Fruit fly (Drosophila melanogaster): Measurements from ENCODE around the gene CG33290.
A peak's percentile ranks its signal among the peaks of the same experiment; 100 is the strongest.

The CG33290 gene

DNA sequence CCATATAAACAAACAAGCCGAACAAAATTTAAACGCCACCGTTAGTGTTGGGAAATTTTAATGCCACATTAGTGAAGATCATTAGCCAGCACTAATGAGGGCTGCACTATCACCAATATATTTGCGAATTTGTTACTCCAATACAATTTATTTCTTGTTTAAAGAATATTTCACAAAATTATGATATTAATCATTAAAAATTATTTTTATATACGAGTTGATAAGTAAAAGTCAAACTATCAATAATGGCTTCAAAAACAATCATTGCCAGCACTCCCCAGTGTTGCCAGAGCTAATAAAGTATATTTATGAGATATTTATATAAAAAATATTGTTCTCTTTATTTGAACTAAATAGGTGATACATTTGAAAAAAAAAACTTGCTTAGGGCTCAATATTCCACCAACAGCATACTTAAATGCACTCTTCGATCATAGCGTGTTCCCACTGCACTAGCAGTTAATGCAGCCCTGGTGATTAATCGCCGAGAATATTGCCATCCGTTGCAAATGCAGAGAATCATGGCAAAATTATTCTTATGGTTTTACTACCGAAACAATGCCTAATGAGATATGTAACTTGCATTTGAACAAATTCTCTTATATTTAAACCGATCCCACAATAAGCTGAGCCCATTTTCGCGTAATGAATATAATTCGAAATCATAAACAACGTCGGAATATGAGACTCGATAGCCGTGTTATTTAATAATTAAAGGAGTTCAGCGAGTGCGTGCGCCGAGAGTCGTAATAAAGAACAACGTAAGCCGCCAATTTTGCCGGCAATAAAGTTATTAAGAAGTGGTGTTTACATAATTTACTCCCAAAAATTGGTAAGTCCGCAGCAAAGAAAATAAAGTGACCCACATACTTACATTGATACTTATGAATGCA, 26.1 kb upstream of the CG33290 start, which contains the start of the genes SAK and Cdk12 (continued):
- TF ChIP-seq CG7786 (GFP tag; optimal IDR thresholded peaks at IDR 0.05): peak; percentile 65
- peak; percentile 86 for TF ChIP-seq Med (GFP tag)
- peak; percentile 67; the same call in 2 of the 3 replicates for TF ChIP-seq jigr1 (GFP tag; IDR thresholded peaks at IDR 0.05)
- TF ChIP-seq CG17186 (GFP tag; optimal IDR thresholded peaks at IDR 0.05): no peak
- no peak for TF ChIP-seq emc (GFP tag; optimal IDR thresholded peaks at IDR 0.05)
- peak; percentile 63 for TF ChIP-seq psq (GFP tag; optimal IDR thresholded peaks at IDR 0.05)
- TF ChIP-seq HmgD (GFP tag; optimal IDR thresholded peaks at IDR 0.05): no peak
- 0 out of 2 replicates have a peak, but pooled peaks have one; percentile 30 for TF ChIP-seq bowl (GFP tag; IDR thresholded peaks at IDR 0.05)
- TF ChIP-seq gt (GFP tag; IDR thresholded peaks at IDR 0.05): peak; percentile 44
- peak; percentile 55 for TF ChIP-seq shn (GFP tag; optimal IDR thresholded peaks at IDR 0.05)
- TF ChIP-seq en (GFP tag; optimal IDR thresholded peaks at IDR 0.05): no peak
- peak; percentile 87 for TF ChIP-seq CG7556 (GFP tag; optimal IDR thresholded peaks at IDR 0.05)
- TF ChIP-seq CG4730 (GFP tag; IDR thresholded peaks at IDR 0.05): no peak; the same call in 1 of the 2 replicates
- TF ChIP-seq danr (GFP tag; IDR thresholded peaks at IDR 0.05): peak; percentile 77
- peak; percentile 79 for TF ChIP-seq Fer1 (GFP tag; optimal IDR thresholded peaks at IDR 0.05)
- TF ChIP-seq CG4360 (GFP tag; IDR thresholded peaks at IDR 0.05): 0 out of 2 replicates have a peak, but pooled peaks have one; percentile 43
- peak; percentile 85 for TF ChIP-seq CG15696 (tag; optimal IDR thresholded peaks at IDR 0.05)
- peak; percentile 50 for TF ChIP-seq mirr (GFP tag; optimal IDR thresholded peaks at IDR 0.05)
- peak; percentile 55 for TF ChIP-seq schlank (tag; optimal IDR thresholded peaks at IDR 0.05)
- peak; percentile 1 for TF ChIP-seq btn (GFP tag; optimal IDR thresholded peaks at IDR 0.05)
- TF ChIP-seq Atf6 (GFP tag; IDR thresholded peaks at IDR 0.05): peak; percentile 84
- TF ChIP-seq CG14441 (GFP tag; IDR thresholded peaks at IDR 0.05): peak; percentile 77
- TF ChIP-seq CG1647 (GFP tag; optimal IDR thresholded peaks at IDR 0.05): peak; percentile 30
- TF ChIP-seq CG7357 (GFP tag; IDR thresholded peaks at IDR 0.05): peak; percentile 97
- TF ChIP-seq Rx (GFP tag; IDR thresholded peaks at IDR 0.05): peak; percentile 80
- TF ChIP-seq CG3726 (GFP tag; IDR thresholded peaks at IDR 0.05): peak; percentile 73; the same call in 2 of the 3 replicates
- no peak for TF ChIP-seq br (optimal IDR thresholded peaks at IDR 0.05)
- TF ChIP-seq CG4404 (GFP tag; IDR thresholded peaks at IDR 0.05): peak; percentile 75
- no peak; the same call in 1 of the 2 replicates for TF ChIP-seq Gsc (GFP tag; IDR thresholded peaks at IDR 0.05)
- peak; percentile 64 for TF ChIP-seq seq (GFP tag; IDR thresholded peaks at IDR 0.05)
- peak; percentile 54 for TF ChIP-seq CG5245 (GFP tag; optimal IDR thresholded peaks at IDR 0.05)
- TF ChIP-seq Lpt (GFP tag; optimal IDR thresholded peaks at IDR 0.05): no peak
- peak; percentile 74; the same call in 2 of the 3 replicates for TF ChIP-seq CG11093 (GFP tag; IDR thresholded peaks at IDR 0.05)
- TF ChIP-seq CG30403 (GFP tag; optimal IDR thresholded peaks at IDR 0.05): peak; percentile 92
- peak; percentile 80 for TF ChIP-seq CG14667 (GFP tag; IDR thresholded peaks at IDR 0.05)
- no peak for TF ChIP-seq her (GFP tag; optimal IDR thresholded peaks at IDR 0.05)
- TF ChIP-seq CG33557 (GFP tag; optimal IDR thresholded peaks at IDR 0.05): peak; percentile 85
- TF ChIP-seq Usf (GFP tag; optimal IDR thresholded peaks at IDR 0.05): peak; percentile 78
- no peak for TF ChIP-seq hbn (GFP tag; IDR thresholded peaks at IDR 0.05; ENCODE audit: partially characterized antibody)
- TF ChIP-seq CG18764 (GFP tag; optimal IDR thresholded peaks at IDR 0.05): peak; percentile 69
- TF ChIP-seq z (GFP tag; IDR thresholded peaks at IDR 0.05): no peak
- TF ChIP-seq H15 (GFP tag; IDR thresholded peaks at IDR 0.05): peak; percentile 66; the same call in 2 of the 3 replicates
- no peak for TF ChIP-seq corto (GFP tag; optimal IDR thresholded peaks at IDR 0.05)
- no peak for TF ChIP-seq gro (GFP tag; optimal IDR thresholded peaks at IDR 0.05)
- TF ChIP-seq phol (tag; optimal IDR thresholded peaks at IDR 0.05): peak; percentile 89
- TF ChIP-seq Poxn (GFP tag; IDR thresholded peaks at IDR 0.05): no peak; the same call in 1 of the 2 replicates
- TF ChIP-seq CG7745 (tag; optimal IDR thresholded peaks at IDR 0.05): peak; percentile 36
- TF ChIP-seq CG17328 (GFP tag; IDR thresholded peaks at IDR 0.05): peak; percentile 74
- TF ChIP-seq chm (GFP tag; IDR thresholded peaks at IDR 0.05): peak; percentile 28
- peak; percentile 69 for TF ChIP-seq H2.0 (GFP tag; IDR thresholded peaks at IDR 0.05)
- peak; percentile 80 for TF ChIP-seq CG17385 (GFP tag; optimal IDR thresholded peaks at IDR 0.05)

All from whole organism, embryonic.